Worm (Caenorhabditis elegans) whole organism, young adult: ENCODE measurements around the gene math-37.
"Not testable (repeated sequence)": the region's sequence is repeated elsewhere in the genome, so short reads cannot be mapped to it uniquely, and the experiment has no call there.

Experiments
- B0035.1 ChIP-seq: sonication (generic microtip); optimal IDR thresholded peaks from 2 replicates; lab custom pipeline; 2016; ENCODE audit warnings: missing genetic modification characterization, mild to moderate bottlenecking, missing compliant biosample characterization, missing genotype, missing genetic modification reagents
- C06A6.2 ChIP-seq: fragments of 200-800 bp; sonication (Bioruptor generic); conservative IDR thresholded peaks from 2 replicates; pipeline ENCODE4 v1.3.6; 2022; ENCODE audit warnings: missing genetic modification characterization, missing compliant biosample characterization
- C17E4.6 ChIP-seq: fragments of 200-800 bp; sonication (Bioruptor generic); IDR thresholded peaks from 2 replicates; pipeline ENCODE4 v1.3.6; 2022; ENCODE audit warnings: missing genetic modification reagents, missing genetic modification characterization, missing compliant biosample characterization
- F57A8.1 ChIP-seq: fragments of 200-800 bp; sonication (Bioruptor generic); optimal IDR thresholded peaks from 2 replicates; lab custom pipeline; 2018; ENCODE audit warnings: mild to moderate bottlenecking, missing genetic modification characterization, moderate library complexity, missing compliant biosample characterization
- F57C9.4 ChIP-seq: sonication (generic microtip); optimal IDR thresholded peaks from 2 replicates; lab custom pipeline; 2017; ENCODE audit warnings: mild to moderate bottlenecking, missing genetic modification characterization, missing compliant biosample characterization
- K11D2.4 ChIP-seq: fragments of 200-800 bp; sonication (Bioruptor generic); IDR thresholded peaks from 2 replicates; pipeline ENCODE4 v1.3.6; 2022; ENCODE audit warnings: missing genetic modification reagents, missing genetic modification characterization, missing compliant biosample characterization
- Y56A3A.18 ChIP-seq: fragments of 200-800 bp; sonication (Bioruptor generic); IDR thresholded peaks from 2 replicates; pipeline ENCODE4 v1.3.6; 2022; ENCODE audit warnings: missing genetic modification reagents, missing genetic modification characterization, missing compliant biosample characterization
- Y95B8A.8 ChIP-seq: fragments of 200-800 bp; sonication (Bioruptor generic); IDR thresholded peaks from 2 replicates; pipeline ENCODE4 v1.3.6; 2022; ENCODE audit warnings: missing genetic modification reagents, missing genetic modification characterization, missing compliant biosample characterization
- ama-1 ChIP-seq, 3 experiments: fragments of 150-350 bp in 1 of 3; sonication (generic microtip) in 2 of 3; optimal IDR thresholded peaks; 2 replicates each; lab custom pipeline; 2014 to 2018; ENCODE audit warnings: missing biosample characterization in 2 of 3, missing genetic modification characterization in 2 of 3, missing genetic modification reagents in 2 of 3
- attf-5 ChIP-seq: fragments of 200-800 bp; sonication (Bioruptor generic); optimal IDR thresholded peaks from 2 replicates; lab custom pipeline; 2018; ENCODE audit warnings: mild to moderate bottlenecking, missing genetic modification characterization, missing compliant biosample characterization
- cebp-1 ChIP-seq, 2 experiments: fragments of 200-800 bp in 1 of 2; sonication (Bioruptor generic) in 1 of 2; sonication (generic microtip) in 1 of 2; IDR thresholded peaks in 1 of 2; optimal IDR thresholded peaks in 1 of 2; 2 replicates each; pipeline versions ENCODE4 v1.3.6 to Lab custom; 2017 to 2022; ENCODE audit warnings: missing compliant biosample characterization in 2 of 2, missing genetic modification characterization in 2 of 2, mild to moderate bottlenecking in 1 of 2, missing genetic modification reagents in 1 of 2, moderate library complexity in 1 of 2
- ceh-58 ChIP-seq: fragments of 200-800 bp; sonication (Bioruptor generic); IDR thresholded peaks from 2 replicates; pipeline ENCODE4 v1.3.6; 2022; ENCODE audit warnings: missing genetic modification characterization, missing compliant biosample characterization
- egrh-3 ChIP-seq: fragments of 200-800 bp; sonication (Bioruptor generic); IDR thresholded peaks from 2 replicates; pipeline ENCODE4 v1.3.6; 2022; ENCODE audit warnings: missing genetic modification reagents, missing genetic modification characterization, missing compliant biosample characterization
- ets-4 ChIP-seq: fragments of 200-800 bp; sonication (Bioruptor generic); optimal IDR thresholded peaks from 2 replicates; lab custom pipeline; 2018; ENCODE audit warnings: mild to moderate bottlenecking, missing genetic modification characterization, missing compliant biosample characterization
- gei-17 ChIP-seq: fragments of 200-800 bp; sonication (Bioruptor generic); optimal IDR thresholded peaks from 2 replicates; lab custom pipeline; 2018; ENCODE audit warnings: mild to moderate bottlenecking, missing genetic modification characterization, missing compliant biosample characterization
- hsf-1 ChIP-seq: fragments of 200-800 bp; sonication (Bioruptor generic); IDR thresholded peaks from 2 replicates; pipeline ENCODE4 v1.3.6; 2022; ENCODE audit warnings: missing genetic modification reagents, missing genetic modification characterization, missing compliant biosample characterization
- lag-1 ChIP-seq: fragments of 200-800 bp; sonication (Bioruptor generic); IDR thresholded peaks from 2 replicates; pipeline ENCODE4 v1.3.6; 2022; ENCODE audit warnings: missing genetic modification reagents, missing genetic modification characterization, missing compliant biosample characterization
- let-526 ChIP-seq: fragments of 200-800 bp; sonication (Bioruptor generic); IDR thresholded peaks from 2 replicates; pipeline ENCODE4 v1.3.6; 2022; ENCODE audit warnings: missing genetic modification reagents, missing genetic modification characterization, missing compliant biosample characterization
- lin-26 ChIP-seq: fragments of 200-800 bp; sonication (Bioruptor generic); IDR thresholded peaks from 2 replicates; pipeline ENCODE4 v1.3.6; 2022; ENCODE audit warnings: missing genetic modification reagents, missing genetic modification characterization, missing compliant biosample characterization
- madf-8 ChIP-seq: fragments of 200-800 bp; sonication (Bioruptor generic); conservative IDR thresholded peaks from 2 replicates; pipeline ENCODE4 v1.3.6; 2022; ENCODE audit warnings: missing genetic modification reagents, missing genetic modification characterization, missing compliant biosample characterization
- mxl-1 ChIP-seq: sonication (generic microtip); optimal IDR thresholded peaks from 2 replicates; lab custom pipeline; 2016; ENCODE audit warnings: missing genetic modification characterization, missing compliant biosample characterization
- nhr-120 ChIP-seq: fragments of 200-800 bp; sonication (Bioruptor generic); IDR thresholded peaks from 2 replicates; pipeline ENCODE4 v1.3.6; 2022; ENCODE audit warnings: missing genetic modification characterization, missing compliant biosample characterization
- nhr-27 ChIP-seq: fragments of 200-800 bp; sonication (Bioruptor generic); optimal IDR thresholded peaks from 2 replicates; lab custom pipeline; 2018; ENCODE audit warnings: mild to moderate bottlenecking, missing genetic modification characterization, moderate library complexity, missing compliant biosample characterization
- nhr-80 ChIP-seq: sonication (generic microtip); optimal IDR thresholded peaks from 2 replicates; lab custom pipeline; 2016; ENCODE audit warnings: missing genetic modification characterization, missing compliant biosample characterization
- snpc-1.1 ChIP-seq: sonication (generic microtip); optimal IDR thresholded peaks from 2 replicates; lab custom pipeline; 2017; ENCODE audit warnings: missing genetic modification characterization, mild to moderate bottlenecking, missing compliant biosample characterization, antibody characterized with exemption, moderate library complexity, missing genotype, missing genetic modification reagents; ENCODE audit not compliant: insufficient read depth
- ztf-18 ChIP-seq: sonication (generic microtip); optimal IDR thresholded peaks from 2 replicates; lab custom pipeline; 2016; ENCODE audit warnings: missing genotype, mild to moderate bottlenecking, missing genetic modification characterization, missing compliant biosample characterization
- ztf-22 ChIP-seq: fragments of 200-800 bp; sonication (Bioruptor generic); optimal IDR thresholded peaks from 2 replicates; lab custom pipeline; 2018; ENCODE audit warnings: mild to moderate bottlenecking, missing genetic modification characterization, moderate library complexity, missing compliant biosample characterization

Gene math-37

ce11 chrII:2163370-2163882 lies 41.4 kb upstream of the math-37 start, which contains the start of gene C33C12.11:
Gene C33C12.11, minus strand, starts transcription at chrII:2163832.
- peak; percentile 59; the same call in 1 of the 2 replicates for TF ChIP-seq egrh-3

DNA sequence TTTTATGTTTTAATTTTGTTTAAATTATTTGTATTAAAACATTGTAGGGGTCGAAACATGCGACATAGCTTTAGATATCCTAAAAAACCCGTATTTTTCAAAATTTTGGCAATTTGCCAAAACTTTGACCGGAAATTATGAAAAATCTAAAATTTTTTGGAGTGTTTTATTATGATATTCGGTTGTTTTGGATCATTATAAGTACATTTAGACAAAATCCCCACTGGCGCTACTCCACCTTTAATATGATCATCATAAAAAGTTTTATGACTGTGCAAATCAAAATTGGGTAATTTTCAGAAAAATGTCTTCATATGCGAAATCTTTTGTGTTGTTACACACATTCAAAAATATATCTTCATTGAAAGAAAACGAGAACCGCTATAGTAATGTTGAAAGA lies 31.7 kb upstream of the math-37 start, which contains the start of gene math-18:
Gene math-18, plus strand, starts transcription at position 301 of the 400 bp plus-strand sequence.
- not testable (repeated sequence) for TF ChIP-seq snpc-1.1 (tag; lab: Kevin White, UChicago); lin-26 (GFP tag; lab: Robert Waterston, UW); madf-8 (GFP tag; lab: Robert Waterston, UW)

ce11 chrII:2152455-2152854 lies 30.5 kb upstream of the math-37 start:
- TF ChIP-seq nhr-120 (GFP tag; lab: Robert Waterston, UW) (no peak), gei-17 (GFP tag; lab: Kevin White, UChicago) (no peak), nhr-80 (peak; percentile 5)

DNA sequence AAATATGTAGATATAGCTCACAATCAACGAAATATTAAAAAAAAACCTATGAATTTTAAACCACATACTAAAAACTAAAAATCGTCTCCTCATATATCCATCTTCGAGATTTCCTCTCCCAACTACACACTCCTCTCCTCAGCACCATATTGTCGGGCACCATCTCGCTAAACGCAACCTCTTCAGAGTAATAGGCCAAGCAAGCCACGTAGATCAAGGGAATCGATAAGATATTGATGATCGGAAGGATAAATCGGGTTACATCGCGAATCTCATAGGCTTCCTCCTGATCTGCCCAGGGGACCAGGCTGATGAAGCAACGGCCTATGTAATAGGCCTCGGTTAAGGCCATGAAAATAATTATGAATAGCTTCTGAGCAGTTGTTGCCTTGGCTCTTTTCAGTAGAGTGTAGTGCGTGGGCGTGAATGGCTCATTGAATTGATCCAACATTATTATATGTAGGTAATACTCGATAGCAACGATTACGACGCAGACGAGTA lies 28.5 kb upstream of the math-37 start, which contains the start of the genes C40A11.7 and C40A11.8:
Gene C40A11.7, minus strand, starts transcription at position 101 of the 501 bp plus-strand sequence.
Gene C40A11.8, minus strand, starts transcription at position 451 of the 501 bp plus-strand sequence.
- TF ChIP-seq K11D2.4: no peak
- TF ChIP-seq ztf-22: no peak
- TF ChIP-seq let-526: no peak
- no peak for TF ChIP-seq attf-5 (GFP tag; lab: Kevin White, UChicago)
- TF ChIP-seq lag-1 (GFP tag; lab: Robert Waterston, UW): no peak
- TF ChIP-seq F57C9.4 (tag; lab: Kevin White, UChicago): no peak
- no peak for TF ChIP-seq ztf-18
- TF ChIP-seq, all 124 proteins: peak for 0

DNA sequence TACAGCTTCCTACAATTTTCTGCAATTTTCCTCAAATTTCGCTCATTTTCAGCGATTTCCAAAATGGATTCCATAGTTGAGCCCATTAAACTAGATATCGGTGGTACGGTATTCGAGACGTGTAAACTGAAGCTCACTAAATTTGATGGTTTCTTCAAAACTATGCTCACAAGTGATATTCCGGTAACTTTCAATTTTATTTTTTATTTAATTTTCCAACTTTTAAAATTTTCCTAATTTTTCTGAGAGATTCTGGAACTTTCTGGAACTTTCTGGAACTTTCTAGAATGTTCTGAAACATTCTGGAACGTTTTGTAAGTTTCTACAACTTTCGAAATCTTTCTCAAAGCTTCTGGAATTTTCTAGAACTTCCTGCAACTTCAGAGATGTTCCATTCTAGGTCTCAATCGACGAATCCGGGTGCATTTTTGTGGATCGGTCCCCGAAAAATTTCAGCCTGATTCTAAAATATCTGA lies 24.9 kb upstream of the math-37 start, which contains the start of gene C40A11.2:
Gene C40A11.2, plus strand, starts transcription at position 51 of the 476 bp plus-strand sequence.
- TF ChIP-seq ama-1 (optimal IDR thresholded peaks at IDR 0.05; lab: Kevin White, UChicago) (no peak), ama-1 (GFP tag; optimal IDR thresholded peaks at IDR 0.05; lab: Kevin White, UChicago) (no peak), hsf-1 (GFP tag; lab: Robert Waterston, UW) (peak; percentile 90)

DNA sequence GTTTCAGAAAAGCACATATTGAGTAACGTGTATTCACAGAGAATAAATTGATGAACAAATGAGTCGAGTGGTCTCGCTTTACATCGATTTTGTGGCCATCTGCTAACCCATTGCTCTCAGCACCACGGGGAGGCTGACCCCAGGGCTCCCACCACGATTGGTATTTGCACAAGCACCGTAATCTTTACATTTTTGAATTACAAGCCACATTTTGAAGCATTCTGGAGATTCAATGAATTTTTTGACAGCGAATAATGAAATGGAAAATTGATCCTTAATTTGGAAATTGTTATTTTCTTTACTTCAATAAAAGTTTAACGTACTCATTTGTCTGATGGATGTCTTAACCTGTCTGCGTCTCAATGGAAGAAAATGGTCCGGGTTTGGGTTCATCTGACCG lies 23.6 kb upstream of the math-37 start, which contains the start of gene C40A11.6:
Gene C40A11.6, minus strand, starts transcription at position 101 of the 400 bp plus-strand sequence.
- no peak for TF ChIP-seq cebp-1 (GFP tag; IDR thresholded peaks at IDR 0.05; lab: Robert Waterston, UW)
- TF ChIP-seq cebp-1 (tag; optimal IDR thresholded peaks at IDR 0.05; lab: Kevin White, UChicago): no peak
- no peak for TF ChIP-seq F57A8.1 (GFP tag; lab: Kevin White, UChicago)
- no peak for TF ChIP-seq C06A6.2 (GFP tag; lab: Robert Waterston, UW)
- TF ChIP-seq lag-1 (GFP tag; lab: Robert Waterston, UW): no peak
- TF ChIP-seq Y95B8A.8 (GFP tag; lab: Robert Waterston, UW): no peak
- TF ChIP-seq B0035.1 (tag; lab: Kevin White, UChicago): no peak
- TF ChIP-seq Y56A3A.18 (GFP tag; lab: Robert Waterston, UW): no peak
- no peak for TF ChIP-seq mxl-1 (tag; lab: Kevin White, UChicago)
- no peak for TF ChIP-seq C17E4.6 (GFP tag; lab: Robert Waterston, UW)
- TF ChIP-seq nhr-27 (tag; lab: Kevin White, UChicago): no peak
- TF ChIP-seq ets-4: no peak
- no peak for TF ChIP-seq ceh-58 (GFP tag; lab: Robert Waterston, UW)
- TF ChIP-seq snpc-1.1 (tag; lab: Kevin White, UChicago): no peak
- TF ChIP-seq ztf-18: no peak
